Fruit fly (Drosophila melanogaster): ENCODE measurements around the gene CG13454.

The CG13454 gene

dm6 chr3L:15516956-15517355 lies at the start of gene CG13454:
Gene CG13454, minus strand, starts transcription at chr3L:15517056.
- TF ChIP-seq pan (optimal IDR thresholded peaks at IDR 0.05) (no peak), EcR (GFP tag; optimal IDR thresholded peaks at IDR 0.05) (no peak), CG8478 (optimal IDR thresholded peaks at IDR 0.05) (no peak), Dll (optimal IDR thresholded peaks at IDR 0.05) (no peak), psq (optimal IDR thresholded peaks at IDR 0.05) (no peak), usp (GFP tag; optimal IDR thresholded peaks at IDR 0.05) (no peak)

- no peak for TF ChIP-seq psq (optimal IDR thresholded peaks at IDR 0.05)
- TF ChIP-seq CG8478 (optimal IDR thresholded peaks at IDR 0.05): no peak
- TF ChIP-seq pan (optimal IDR thresholded peaks at IDR 0.05): no peak
- TF ChIP-seq Dll (optimal IDR thresholded peaks at IDR 0.05): no peak
- no peak for TF ChIP-seq EcR (GFP tag; optimal IDR thresholded peaks at IDR 0.05)
- TF ChIP-seq usp (GFP tag; optimal IDR thresholded peaks at IDR 0.05): no peak
Observed at dm6 chr3L:15566484-15566955, 49.7 kb upstream of the CG13454 start.

- TF ChIP-seq Dll (optimal IDR thresholded peaks at IDR 0.05) (no peak), CG8478 (optimal IDR thresholded peaks at IDR 0.05) (peak; percentile 38)
Observed at dm6 chr3L:15565829-15566433, 49.1 kb upstream of the CG13454 start, which contains the start of gene dop. Gene dop, plus strand, starts transcription at chr3L:15566013.

dm6 chr3L:15563851-15564106 lies 46.9 kb upstream of the CG13454 start:
- TF ChIP-seq pan (optimal IDR thresholded peaks at IDR 0.05) (no peak), psq (optimal IDR thresholded peaks at IDR 0.05) (no peak), usp (GFP tag; optimal IDR thresholded peaks at IDR 0.05) (no peak)

dm6 chr3L:15563058-15563850 lies 46.4 kb upstream of the CG13454 start, which contains the start of the genes CG7739 and SCCRO:
Gene CG7739, minus strand, starts transcription at chr3L:15563065.
Gene SCCRO, plus strand, starts transcription at chr3L:15563427.
- TF ChIP-seq CG8478 (optimal IDR thresholded peaks at IDR 0.05): no peak
- no peak for TF ChIP-seq pan (optimal IDR thresholded peaks at IDR 0.05)
- no peak for TF ChIP-seq EcR (GFP tag; optimal IDR thresholded peaks at IDR 0.05)
- no peak for TF ChIP-seq usp (GFP tag; optimal IDR thresholded peaks at IDR 0.05)
- no peak for TF ChIP-seq psq (optimal IDR thresholded peaks at IDR 0.05)
- TF ChIP-seq Dll (optimal IDR thresholded peaks at IDR 0.05): no peak

dm6 chr3L:15562727-15563057 lies 45.8 kb upstream of the CG13454 start:
- no peak for TF ChIP-seq pan (optimal IDR thresholded peaks at IDR 0.05)

dm6 chr3L:15553993-15554644 lies 37.3 kb upstream of the CG13454 start, which contains the start of gene AGO2:
Gene AGO2, plus strand, starts transcription at chr3L:15554113.
- TF ChIP-seq pan (optimal IDR thresholded peaks at IDR 0.05) (no peak), EcR (GFP tag; optimal IDR thresholded peaks at IDR 0.05) (no peak), CG8478 (optimal IDR thresholded peaks at IDR 0.05) (no peak), Dll (optimal IDR thresholded peaks at IDR 0.05) (no peak), usp (GFP tag; optimal IDR thresholded peaks at IDR 0.05) (no peak), psq (optimal IDR thresholded peaks at IDR 0.05) (no peak)

dm6 chr3L:15548843-15549242 lies 32.0 kb upstream of the CG13454 start:
- TF ChIP-seq pan (optimal IDR thresholded peaks at IDR 0.05): no peak
- TF ChIP-seq EcR (GFP tag; optimal IDR thresholded peaks at IDR 0.05): no peak
- no peak for TF ChIP-seq Dll (optimal IDR thresholded peaks at IDR 0.05)
- no peak for TF ChIP-seq usp (GFP tag; optimal IDR thresholded peaks at IDR 0.05)
- TF ChIP-seq CG8478 (optimal IDR thresholded peaks at IDR 0.05): no peak

dm6 chr3L:15547187-15547790 lies 30.4 kb upstream of the CG13454 start:
- no peak for TF ChIP-seq EcR (GFP tag; optimal IDR thresholded peaks at IDR 0.05)
- no peak for TF ChIP-seq Dll (optimal IDR thresholded peaks at IDR 0.05)
- peak; percentile 32 for TF ChIP-seq pan (optimal IDR thresholded peaks at IDR 0.05)

- TF ChIP-seq pan (optimal IDR thresholded peaks at IDR 0.05): no peak
- TF ChIP-seq EcR (GFP tag; optimal IDR thresholded peaks at IDR 0.05): peak; percentile 69 to 76
Observed at dm6 chr3L:15544455-15545415, 27.9 kb upstream of the CG13454 start.

- no peak for TF ChIP-seq EcR (GFP tag; optimal IDR thresholded peaks at IDR 0.05)
- TF ChIP-seq Dll (optimal IDR thresholded peaks at IDR 0.05): no peak
- no peak for TF ChIP-seq psq (optimal IDR thresholded peaks at IDR 0.05)
- no peak for TF ChIP-seq CG8478 (optimal IDR thresholded peaks at IDR 0.05)
- no peak for TF ChIP-seq pan (optimal IDR thresholded peaks at IDR 0.05)
- TF ChIP-seq usp (GFP tag; optimal IDR thresholded peaks at IDR 0.05): no peak
Observed at dm6 chr3L:15543467-15543866, 26.6 kb upstream of the CG13454 start.

dm6 chr3L:15543049-15543448 lies 26.2 kb upstream of the CG13454 start:
- TF ChIP-seq CG8478 (optimal IDR thresholded peaks at IDR 0.05): no peak
- no peak for TF ChIP-seq Dll (optimal IDR thresholded peaks at IDR 0.05)
- no peak for TF ChIP-seq pan (optimal IDR thresholded peaks at IDR 0.05)
- TF ChIP-seq psq (optimal IDR thresholded peaks at IDR 0.05): no peak
- TF ChIP-seq EcR (GFP tag; optimal IDR thresholded peaks at IDR 0.05): no peak
- no peak for TF ChIP-seq usp (GFP tag; optimal IDR thresholded peaks at IDR 0.05)

Measured in whole organism.